Worm (Caenorhabditis elegans) whole organism, early embryonic: ENCODE measurements around the gene F45D3.1.

ENCODE experiments used
- B0310.2 ChIP-seq: sonication (generic microtip); optimal IDR thresholded peaks from 2 replicates; lab custom pipeline; 2016; ENCODE audit warnings: mild to moderate bottlenecking, missing genetic modification characterization, missing compliant biosample characterization
- F13C5.2 ChIP-seq: sonication (generic microtip); optimal IDR thresholded peaks from 2 replicates; lab custom pipeline; 2017; ENCODE audit warnings: mild to moderate bottlenecking, missing genetic modification characterization, inconsistent platforms, missing compliant biosample characterization
- aly-1 ChIP-seq: sonication (generic microtip); optimal IDR thresholded peaks from 2 replicates; lab custom pipeline; 2016; ENCODE audit warnings: missing genetic modification characterization, missing compliant biosample characterization
- ama-1 ChIP-seq: fragments of 150-350 bp; optimal IDR thresholded peaks from 2 replicates; lab custom pipeline; 2014
- ceh-13 ChIP-seq: fragments of 200-800 bp; sonication (Bioruptor generic); optimal IDR thresholded peaks from 2 replicates; lab custom pipeline; 2018; ENCODE audit warnings: mild to moderate bottlenecking, missing genetic modification characterization, missing compliant biosample characterization
- ceh-36 ChIP-seq: sonication (generic microtip); optimal IDR thresholded peaks from 2 replicates; lab custom pipeline; 2016; ENCODE audit warnings: missing genetic modification characterization, inconsistent platforms, missing compliant biosample characterization
- ets-7 ChIP-seq: sonication (generic microtip); optimal IDR thresholded peaks from 2 replicates; lab custom pipeline; 2016; ENCODE audit warnings: missing genotype, missing genetic modification characterization, missing compliant biosample characterization
- flt-1 ChIP-seq: fragments of 200-800 bp; sonication (Bioruptor generic); IDR thresholded peaks from 2 replicates; pipeline ENCODE4 v1.3.6; 2022; ENCODE audit warnings: missing genetic modification characterization, missing compliant biosample characterization
- hmbx-1 ChIP-seq: sonication (generic microtip); optimal IDR thresholded peaks from 2 replicates; lab custom pipeline; 2016; ENCODE audit warnings: mild to moderate bottlenecking, missing genetic modification characterization, missing compliant biosample characterization
- hmg-4 ChIP-seq: fragments of 200-800 bp; sonication (Bioruptor generic); optimal IDR thresholded peaks from 2 replicates; lab custom pipeline; 2018; ENCODE audit warnings: mild to moderate bottlenecking, missing genetic modification characterization, missing compliant biosample characterization
- hnd-1 ChIP-seq: sonication (generic microtip); optimal IDR thresholded peaks from 2 replicates; lab custom pipeline; 2016; ENCODE audit warnings: missing genetic modification characterization, missing compliant biosample characterization
- pes-1 ChIP-seq: fragments of 200-800 bp; sonication (Bioruptor generic); IDR thresholded peaks from 2 replicates; pipeline ENCODE4 v1.3.6; 2022; ENCODE audit warnings: missing genetic modification reagents, missing genetic modification characterization, missing compliant biosample characterization
- scrt-1 ChIP-seq: fragments of 200-800 bp; sonication (Bioruptor generic); IDR thresholded peaks from 2 replicates; pipeline ENCODE4 v1.3.6; 2022; ENCODE audit warnings: missing genetic modification characterization, missing compliant biosample characterization
- sea-1 ChIP-seq: fragments of 200-800 bp; sonication (Bioruptor generic); conservative IDR thresholded peaks from 2 replicates; pipeline ENCODE4 v1.3.6; 2022; ENCODE audit warnings: missing genetic modification characterization, missing compliant biosample characterization
- tbx-11 ChIP-seq: fragments of 200-800 bp; sonication (Bioruptor generic); IDR thresholded peaks from 2 replicates; pipeline ENCODE4 v1.3.6; 2022; ENCODE audit warnings: missing genetic modification characterization, missing compliant biosample characterization
- tbx-37 ChIP-seq: fragments of 200-800 bp; sonication (Bioruptor generic); conservative IDR thresholded peaks from 2 replicates; pipeline ENCODE4 v1.3.6; 2022; ENCODE audit warnings: missing genetic modification reagents, missing genetic modification characterization, missing compliant biosample characterization
- tra-4 ChIP-seq: sonication (generic microtip); optimal IDR thresholded peaks from 2 replicates; lab custom pipeline; 2017; ENCODE audit warnings: missing genetic modification characterization, missing compliant biosample characterization

The F45D3.1 gene

DNA sequence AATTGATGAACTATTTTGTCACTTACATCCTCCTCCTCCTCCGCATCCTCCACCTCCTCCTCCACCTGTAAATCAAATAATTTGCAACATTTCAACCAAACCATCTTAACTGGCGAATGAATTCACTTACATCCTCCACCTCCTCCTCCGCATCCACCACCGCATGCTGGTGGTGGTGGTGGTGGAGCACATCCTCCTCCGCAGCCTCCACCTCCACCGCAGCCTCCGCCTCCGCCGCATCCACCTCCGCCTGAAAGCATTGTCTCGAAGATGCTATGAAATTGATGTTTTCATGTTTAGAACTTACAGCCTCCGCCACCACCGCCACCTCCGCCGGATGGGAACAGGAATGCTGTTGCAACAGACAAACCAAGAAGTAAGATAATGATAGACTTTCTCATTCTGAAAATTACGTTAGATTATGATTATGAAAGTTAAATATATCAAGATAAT is 49.7 kb downstream of the F45D3.1 start, which contains the start of gene grl-23:
TSS of gene grl-23 (minus strand) at position 403 of the 453 bp plus-strand sequence.
- TF ChIP-seq F13C5.2, result no peak
- TF ChIP-seq scrt-1 (GFP tag; lab: Robert Waterston, UW), result no peak
- no peak for TF ChIP-seq ets-7 (tag; lab: Kevin White, UChicago)
- TF ChIP-seq hmg-4 (GFP tag; lab: Kevin White, UChicago), result no peak
- TF ChIP-seq tbx-37, result no peak
- TF ChIP-seq ceh-13, result no peak
- TF ChIP-seq ama-1, result no peak
- TF ChIP-seq ceh-36, result no peak
- no peak for TF ChIP-seq flt-1 (GFP tag; lab: Robert Waterston, UW)
- no peak for TF ChIP-seq sea-1 (GFP tag; lab: Robert Waterston, UW)
- TF ChIP-seq B0310.2 (tag; lab: Kevin White, UChicago), result no peak
- no peak for TF ChIP-seq hmbx-1
- no peak for TF ChIP-seq hnd-1 (tag; lab: Kevin White, UChicago)
- no peak for TF ChIP-seq aly-1
- TF ChIP-seq tra-4 (tag; lab: Kevin White, UChicago), result no peak
- no peak for TF ChIP-seq tbx-11 (GFP tag; lab: Robert Waterston, UW)
- no peak for TF ChIP-seq pes-1 (GFP tag; lab: Robert Waterston, UW)
